Fruit fly (Drosophila melanogaster) whole organism, embryonic: ENCODE results near the gene CG3104.
A peak's percentile ranks its signal among the peaks of the same experiment; 100 is the strongest.

Experiments used
- Ada2b ChIP-seq: fragments of 200-800 bp; sonication (Bioruptor generic); IDR thresholded peaks from 2 replicates; pipeline ENCODE4 v1.3.6; 2022; ENCODE audit warnings: missing biosample characterization, missing genetic modification characterization
- Adf1 ChIP-seq: fragments of 200-800 bp; sonication (Bioruptor generic); IDR thresholded peaks from 2 replicates; pipeline ENCODE4 v1.3.6; 2022; ENCODE audit warnings: missing biosample characterization, missing genetic modification characterization
- B-H1 ChIP-seq: fragments of 200-800 bp; sonication (Bioruptor generic); IDR thresholded peaks from 3 replicates; pipeline ENCODE4 v1.3.6; 2022; ENCODE audit warnings: missing biosample characterization, missing genetic modification characterization
- B-H2 ChIP-seq: fragments of 200-800 bp; sonication (Bioruptor generic); optimal IDR thresholded peaks from 2 replicates; lab custom pipeline; 2018; ENCODE audit warnings: missing biosample characterization, mild to moderate bottlenecking, missing genetic modification characterization
- CG10267 ChIP-seq: fragments of 200-800 bp; sonication (Bioruptor generic); optimal IDR thresholded peaks from 2 replicates; lab custom pipeline; 2018; ENCODE audit warnings: missing biosample characterization, mild to moderate bottlenecking, missing genetic modification characterization, moderate library complexity
- CG10366 ChIP-seq: fragments of 200-800 bp; sonication (Bioruptor generic); IDR thresholded peaks from 2 replicates; pipeline ENCODE4 v1.3.6; 2022; ENCODE audit warnings: missing biosample characterization, missing genetic modification characterization
- CG12769 ChIP-seq: fragments of 200-800 bp; sonication (Bioruptor generic); optimal IDR thresholded peaks from 2 replicates; lab custom pipeline; 2019; ENCODE audit warnings: missing biosample characterization, mild to moderate bottlenecking, missing genetic modification characterization, moderate library complexity
- CG14014 ChIP-seq: fragments of 200-800 bp; sonication (Bioruptor generic); IDR thresholded peaks from 2 replicates; pipeline ENCODE4 v1.3.6; 2022; ENCODE audit warnings: missing biosample characterization, missing genetic modification characterization
- CG18476 ChIP-seq: fragments of 200-800 bp; sonication (Bioruptor generic); optimal IDR thresholded peaks from 2 replicates; lab custom pipeline; 2016; ENCODE audit warnings: missing biosample characterization, mild to moderate bottlenecking, missing genetic modification characterization
- CG34224 ChIP-seq: fragments of 200-800 bp; sonication (Bioruptor generic); IDR thresholded peaks from 3 replicates; pipeline ENCODE4 v1.3.6; 2022; ENCODE audit warnings: missing biosample characterization, missing genetic modification characterization; ENCODE audit not compliant: partially characterized antibody
- CG34376 ChIP-seq: fragments of 200-800 bp; sonication (Bioruptor generic); optimal IDR thresholded peaks from 2 replicates; lab custom pipeline; 2018; ENCODE audit warnings: missing biosample characterization, mild to moderate bottlenecking, missing genetic modification characterization
- CG3838 ChIP-seq: fragments of 200-800 bp; sonication (Bioruptor generic); optimal IDR thresholded peaks from 3 replicates; lab custom pipeline; 2016; ENCODE audit warnings: missing biosample characterization, missing genetic modification characterization
- CG43689 ChIP-seq: fragments of 200-800 bp; sonication (Bioruptor generic); IDR thresholded peaks from 2 replicates; pipeline ENCODE4 v1.3.6; 2022; ENCODE audit warnings: missing biosample characterization, missing genetic modification characterization
- CG5953 ChIP-seq: fragments of 200-800 bp; sonication (Bioruptor generic); IDR thresholded peaks from 2 replicates; pipeline ENCODE4 v1.3.6; 2022; ENCODE audit warnings: missing biosample characterization, missing genetic modification characterization
- CG6254 ChIP-seq: fragments of 200-800 bp; sonication (Bioruptor generic); optimal IDR thresholded peaks from 3 replicates; lab custom pipeline; 2017; ENCODE audit warnings: mild to moderate bottlenecking, missing biosample characterization, missing genetic modification reagents, missing genetic modification characterization
- CG6791 ChIP-seq: fragments of 200-800 bp; sonication (Bioruptor generic); IDR thresholded peaks from 3 replicates; pipeline ENCODE4 v1.3.6; 2022; ENCODE audit warnings: missing biosample characterization, missing genetic modification characterization; ENCODE audit not compliant: partially characterized antibody
- CG6854 ChIP-seq: fragments of 200-800 bp; sonication (Bioruptor generic); optimal IDR thresholded peaks from 3 replicates; lab custom pipeline; 2017; ENCODE audit warnings: missing biosample characterization, mild to moderate bottlenecking, missing genetic modification characterization
- CG8944 ChIP-seq: fragments of 200-800 bp; sonication (Bioruptor generic); optimal IDR thresholded peaks from 3 replicates; lab custom pipeline; 2016; ENCODE audit warnings: missing biosample characterization, missing genetic modification characterization
- Doc3 ChIP-seq: fragments of 200-800 bp; sonication (Bioruptor generic); IDR thresholded peaks from 3 replicates; pipeline ENCODE4 v1.3.6; 2022; ENCODE audit warnings: missing biosample characterization, missing genetic modification characterization; ENCODE audit not compliant: partially characterized antibody
- E2f1 ChIP-seq: fragments of 200-800 bp; sonication (Bioruptor generic); IDR thresholded peaks from 2 replicates; pipeline ENCODE4 v1.3.6; 2022; ENCODE audit warnings: missing biosample characterization, missing genetic modification characterization
- Ets65A ChIP-seq: fragments of 200-800 bp; sonication (Bioruptor generic); peaks from one replicate; lab custom pipeline; 2016; ENCODE audit warnings: missing biosample characterization, missing genetic modification characterization
- Fer2 ChIP-seq: fragments of 200-800 bp; sonication (Bioruptor generic); optimal IDR thresholded peaks from 2 replicates; lab custom pipeline; 2018; ENCODE audit warnings: missing biosample characterization, mild to moderate bottlenecking, missing genetic modification characterization, moderate library complexity
- Lpt ChIP-seq: fragments of >200 bp; optimal IDR thresholded peaks from 2 replicates; lab custom pipeline; 2018; ENCODE audit warnings: missing biosample characterization, missing genetic modification characterization
- Meics ChIP-seq: fragments of 200-800 bp; sonication (Bioruptor generic); optimal IDR thresholded peaks from 2 replicates; lab custom pipeline; 2017; ENCODE audit warnings: missing biosample characterization, mild to moderate bottlenecking, missing genetic modification characterization
- NC2α ChIP-seq: fragments of 200-800 bp; sonication (Bioruptor generic); optimal IDR thresholded peaks from 2 replicates; lab custom pipeline; 2016; ENCODE audit warnings: missing biosample characterization, missing genetic modification characterization
- Pdp1 ChIP-seq, 2 experiments: fragments of 200-800 bp; sonication (Bioruptor generic); optimal IDR thresholded peaks; 3 replicates each; lab custom pipeline; 2016; ENCODE audit warnings: missing biosample characterization in 2 of 2, missing genetic modification characterization in 2 of 2, mild to moderate bottlenecking in 1 of 2, moderate library complexity in 1 of 2
- Poxn ChIP-seq: fragments of 200-800 bp; sonication (Bioruptor generic); IDR thresholded peaks from 2 replicates; pipeline ENCODE4 v1.3.6; 2022; ENCODE audit warnings: missing biosample characterization, missing genetic modification characterization
- Rfx ChIP-seq: fragments of 200-800 bp; sonication (Bioruptor generic); IDR thresholded peaks from 2 replicates; pipeline ENCODE4 v1.3.6; 2022; ENCODE audit warnings: missing biosample characterization, missing genetic modification characterization
- Scr ChIP-seq: fragments of 200-800 bp; sonication (Bioruptor generic); IDR thresholded peaks from 2 replicates; pipeline ENCODE4 v1.3.6; 2022; ENCODE audit warnings: missing biosample characterization, missing genetic modification characterization; ENCODE audit not compliant: partially characterized antibody
- az2 ChIP-seq: fragments of 200-800 bp; sonication (Bioruptor generic); optimal IDR thresholded peaks from 3 replicates; lab custom pipeline; 2016; ENCODE audit warnings: missing biosample characterization, missing genetic modification characterization
- bbx ChIP-seq: fragments of 200-800 bp; sonication (Bioruptor generic); IDR thresholded peaks from 2 replicates; pipeline ENCODE4 v1.3.6; 2022; ENCODE audit warnings: missing biosample characterization, missing genetic modification characterization; ENCODE audit not compliant: partially characterized antibody
- cad ChIP-seq: fragments of >200 bp; optimal IDR thresholded peaks from 2 replicates; lab custom pipeline; 2017; ENCODE audit warnings: missing biosample characterization, missing genetic modification characterization
- dan ChIP-seq: fragments of 200-800 bp; sonication (Bioruptor generic); IDR thresholded peaks from 2 replicates; pipeline ENCODE4 v1.3.6; 2022; ENCODE audit warnings: missing biosample characterization, missing genetic modification characterization
- ems ChIP-seq: fragments of 200-800 bp; sonication (Bioruptor generic); optimal IDR thresholded peaks from 3 replicates; lab custom pipeline; 2016; ENCODE audit warnings: missing biosample characterization, missing genetic modification characterization
- exex ChIP-seq: fragments of 200-800 bp; sonication (Bioruptor generic); optimal IDR thresholded peaks from 4 replicates; lab custom pipeline; 2018; ENCODE audit warnings: missing biosample characterization, mild to moderate bottlenecking, missing genetic modification characterization, moderate library complexity
- fd96Cb ChIP-seq: fragments of 200-800 bp; sonication (Bioruptor generic); optimal IDR thresholded peaks from 2 replicates; lab custom pipeline; 2018; ENCODE audit warnings: missing biosample characterization, mild to moderate bottlenecking, missing genetic modification characterization, moderate library complexity
- ftz-f1 ChIP-seq: fragments of 200-800 bp; sonication (Bioruptor generic); optimal IDR thresholded peaks from 2 replicates; lab custom pipeline; 2016; ENCODE audit warnings: missing biosample characterization, missing genetic modification characterization
- gt ChIP-seq: fragments of 200-800 bp; sonication (Bioruptor generic); IDR thresholded peaks from 2 replicates; pipeline ENCODE4 v1.3.6; 2022; ENCODE audit warnings: missing biosample characterization, missing genetic modification characterization
- hb ChIP-seq: fragments of 200-800 bp; sonication (Bioruptor generic); IDR thresholded peaks from 3 replicates; pipeline ENCODE4 v1.3.6; 2022; ENCODE audit warnings: missing biosample characterization, missing genetic modification characterization; ENCODE audit not compliant: partially characterized antibody
- jumu ChIP-seq: fragments of 200-800 bp; sonication (Bioruptor generic); optimal IDR thresholded peaks from 3 replicates; lab custom pipeline; 2016; ENCODE audit warnings: missing biosample characterization, missing genetic modification characterization
- lbe ChIP-seq: fragments of 200-800 bp; sonication (Bioruptor generic); optimal IDR thresholded peaks from 2 replicates; lab custom pipeline; 2016; ENCODE audit warnings: missing biosample characterization, mild to moderate bottlenecking, missing genetic modification characterization
- luna ChIP-seq: fragments of 200-800 bp; sonication (Bioruptor generic); optimal IDR thresholded peaks from 2 replicates; lab custom pipeline; 2016; ENCODE audit warnings: missing biosample characterization, missing genetic modification characterization
- mam ChIP-seq: fragments of 200-800 bp; sonication (Bioruptor generic); optimal IDR thresholded peaks from 3 replicates; lab custom pipeline; 2016; ENCODE audit warnings: missing biosample characterization, missing genetic modification characterization
- oc ChIP-seq: fragments of 200-800 bp; sonication (Bioruptor generic); optimal IDR thresholded peaks from 2 replicates; lab custom pipeline; 2018; ENCODE audit warnings: missing biosample characterization, mild to moderate bottlenecking, missing genetic modification characterization, moderate library complexity
- otp ChIP-seq: fragments of 200-800 bp; sonication (Bioruptor generic); IDR thresholded peaks from 3 replicates; pipeline ENCODE4, ENCODE4 v1.3.6; 2022; ENCODE audit warnings: missing biosample characterization, missing genetic modification characterization
- p53 ChIP-seq: fragments of 200-800 bp; sonication (Bioruptor generic); optimal IDR thresholded peaks from 2 replicates; lab custom pipeline; 2016; ENCODE audit warnings: missing biosample characterization, missing genetic modification characterization
- ranshi ChIP-seq: fragments of 200-800 bp; sonication (Bioruptor generic); IDR thresholded peaks from 2 replicates; pipeline ENCODE4 v1.3.6; 2022; ENCODE audit warnings: missing biosample characterization, missing genetic modification characterization
- slp2 ChIP-seq: fragments of 200-800 bp; sonication (Bioruptor generic); optimal IDR thresholded peaks from 2 replicates; lab custom pipeline; 2016; ENCODE audit warnings: missing biosample characterization, missing genetic modification characterization
- sqz ChIP-seq: fragments of 200-800 bp; sonication (Bioruptor generic); optimal IDR thresholded peaks from 3 replicates; lab custom pipeline; 2018; ENCODE audit warnings: missing biosample characterization, mild to moderate bottlenecking, missing genetic modification characterization
- sr ChIP-seq: fragments of 200-800 bp; sonication (Bioruptor generic); IDR thresholded peaks from 3 replicates; pipeline ENCODE4 v1.3.6; 2022; ENCODE audit warnings: missing biosample characterization, missing genetic modification characterization
- tx ChIP-seq: fragments of 200-800 bp; sonication (Bioruptor generic); optimal IDR thresholded peaks from 2 replicates; lab custom pipeline; 2016; ENCODE audit warnings: missing biosample characterization, missing genetic modification characterization

Gene CG3104

dm6 chr2L:2897024-2897549 is 41.5 kb upstream of the CG3104 start (continued):
- TF ChIP-seq CG10366 (GFP tag; lab: Robert Waterston, UW) = peak; percentile 81
- TF ChIP-seq CG6791 (GFP tag; lab: Robert Waterston, UW) = no peak
- peak; percentile 51; the same call in 1 of the 2 replicates for TF ChIP-seq gt
- TF ChIP-seq B-H2 (GFP tag; lab: Kevin White, UChicago) = no peak
- TF ChIP-seq CG12769 = peak; percentile 45
- TF ChIP-seq az2 (GFP tag; lab: Kevin White, UChicago) = peak; percentile 89
- TF ChIP-seq CG43689 (GFP tag; lab: Robert Waterston, UW) = peak; percentile 63; the same call in 1 of the 2 replicates
- peak; percentile 75 for TF ChIP-seq mam
- no peak for TF ChIP-seq cad (GFP tag; lab: Kevin White, UChicago)
- TF ChIP-seq ftz-f1 (GFP tag; lab: Kevin White, UChicago) = no peak
- TF ChIP-seq exex (tag; lab: Kevin White, UChicago) = no peak
- peak; percentile 86 for TF ChIP-seq fd96Cb (tag; lab: Kevin White, UChicago)
- TF ChIP-seq Adf1 = 0 out of 2 replicates have a peak, but pooled peaks have one; percentile 20
- TF ChIP-seq ranshi (GFP tag; lab: Robert Waterston, UW) = peak; percentile 83; the same call in 1 of the 2 replicates
- TF ChIP-seq E2f1 (GFP tag; lab: Robert Waterston, UW) = peak; percentile 84
- no peak for TF ChIP-seq lbe (GFP tag; lab: Kevin White, UChicago)
- peak; percentile 73 for TF ChIP-seq B-H1
- no peak for TF ChIP-seq bbx (GFP tag; lab: Robert Waterston, UW)
- TF ChIP-seq luna (GFP tag; lab: Kevin White, UChicago) = no peak
- TF ChIP-seq sqz (GFP tag; lab: Kevin White, UChicago) = no peak
- peak; percentile 72 for TF ChIP-seq ems (GFP tag; lab: Kevin White, UChicago)
- TF ChIP-seq Poxn = no peak
- TF ChIP-seq hb = no peak
- TF ChIP-seq slp2 (GFP tag; lab: Kevin White, UChicago) = peak; percentile 81
- peak; percentile 60 for TF ChIP-seq oc (tag; lab: Kevin White, UChicago)
- peak; percentile 83 for TF ChIP-seq jumu (GFP tag; lab: Kevin White, UChicago)
- peak; percentile 3 for TF ChIP-seq CG6854 (GFP tag; lab: Kevin White, UChicago)
- peak; percentile 97 for TF ChIP-seq Ets65A (GFP tag; lab: Kevin White, UChicago)
- TF ChIP-seq otp = peak; percentile 90
- TF ChIP-seq CG5953 (GFP tag; lab: Robert Waterston, UW) = peak; percentile 46; the same call in 1 of the 2 replicates
- peak; percentile 49 for TF ChIP-seq p53
- TF ChIP-seq NC2α = peak; percentile 77
- TF ChIP-seq Doc3 (GFP tag; lab: Robert Waterston, UW) = no peak
- peak; percentile 53; the same call in 1 of the 3 replicates for TF ChIP-seq sr (GFP tag; lab: Robert Waterston, UW)
- TF ChIP-seq CG18476 (GFP tag; lab: Kevin White, UChicago) = peak; percentile 72
- peak; percentile 87 for TF ChIP-seq CG8944 (GFP tag; lab: Kevin White, UChicago)
- TF ChIP-seq dan = peak; percentile 34; the same call in 1 of the 2 replicates
- no peak for TF ChIP-seq Scr (GFP tag; lab: Robert Waterston, UW)
- TF ChIP-seq Pdp1 (GFP tag; optimal IDR thresholded peaks at IDR 0.05; lab: Kevin White, UChicago) = peak; percentile 86 to 89
- peak; percentile 56 for TF ChIP-seq CG10267 (tag; lab: Kevin White, UChicago)
- peak; percentile 64 for TF ChIP-seq CG14014 (GFP tag; lab: Robert Waterston, UW)
- TF ChIP-seq tx = peak; percentile 73
- peak; percentile 56 for TF ChIP-seq CG3838 (GFP tag; lab: Kevin White, UChicago)
- TF ChIP-seq Meics (GFP tag; lab: Kevin White, UChicago) = peak; percentile 73
- peak; percentile 59; the same call in 1 of the 2 replicates for TF ChIP-seq Rfx (GFP tag; lab: Robert Waterston, UW)
- peak; percentile 79 for TF ChIP-seq Ada2b
- TF ChIP-seq Fer2 = no peak
- TF ChIP-seq CG6254 (GFP tag; lab: Kevin White, UChicago) = peak; percentile 65
- no peak for TF ChIP-seq Lpt (GFP tag; lab: Kevin White, UChicago)
- TF ChIP-seq CG34224 = no peak
- peak; percentile 4 for TF ChIP-seq CG34376 (GFP tag; lab: Kevin White, UChicago)
